Fruit fly (Drosophila melanogaster): Measurements from ENCODE around the gene CG9588.

CG9588 gene

DNA sequence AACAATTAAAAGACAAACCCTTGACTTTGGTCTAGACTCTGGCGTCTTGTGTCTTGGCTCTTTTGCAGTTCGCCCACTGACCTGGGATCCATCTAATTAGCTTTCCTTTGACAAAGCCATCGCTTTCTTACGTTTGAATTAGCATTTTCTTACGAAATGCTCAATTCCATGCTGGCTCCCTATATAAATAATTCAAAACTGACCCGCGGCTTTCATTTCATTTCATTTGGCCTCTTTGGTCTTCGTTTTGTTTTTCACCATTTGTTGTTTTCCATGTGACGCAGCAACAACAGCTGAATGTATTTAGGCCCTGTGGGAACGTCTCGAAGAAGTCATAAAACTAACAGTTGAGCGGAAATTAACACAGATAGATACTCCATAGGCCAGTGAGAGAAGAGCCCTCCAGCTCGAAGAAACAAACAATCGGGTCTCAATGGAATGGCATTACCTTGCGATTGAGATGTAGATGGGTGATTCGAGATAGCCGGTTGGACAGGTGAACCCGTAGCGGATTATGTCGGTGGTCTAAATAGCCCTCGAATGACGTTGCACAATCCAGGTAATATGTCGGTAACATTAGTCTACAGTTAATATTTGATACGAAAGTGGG lies 47.7 kb upstream of the CG9588 start:
- TF ChIP-seq CG17385 (GFP tag; optimal IDR thresholded peaks at IDR 0.05), result no peak
- no peak for TF ChIP-seq en (GFP tag; optimal IDR thresholded peaks at IDR 0.05)
- TF ChIP-seq H15 (GFP tag; IDR thresholded peaks at IDR 0.05), result no peak
- TF ChIP-seq zfh1 (GFP tag; IDR thresholded peaks at IDR 0.05), result no peak
- no peak for TF ChIP-seq CG33213 (GFP tag; optimal IDR thresholded peaks at IDR 0.05)
- peak; percentile 34 for TF ChIP-seq Blimp-1 (GFP tag; optimal IDR thresholded peaks at IDR 0.05)
- TF ChIP-seq luna (GFP tag; optimal IDR thresholded peaks at IDR 0.05), result no peak
- no peak for TF ChIP-seq CG7372 (GFP tag; IDR thresholded peaks at IDR 0.05)
- no peak for TF ChIP-seq CG18262 (tag; optimal IDR thresholded peaks at IDR 0.05)
- TF ChIP-seq hkb (optimal IDR thresholded peaks at IDR 0.05), result no peak
- no peak for TF ChIP-seq hkb (GFP tag; IDR thresholded peaks at IDR 0.05)
- peak; percentile 78 for TF ChIP-seq oc (tag; optimal IDR thresholded peaks at IDR 0.05)
- TF ChIP-seq PHDP (tag; optimal IDR thresholded peaks at IDR 0.05), result no peak
- TF ChIP-seq Camta (GFP tag; optimal IDR thresholded peaks at IDR 0.05), result no peak
- TF ChIP-seq CG17912 (GFP tag; optimal IDR thresholded peaks at IDR 0.05), result no peak
- TF ChIP-seq HmgZ (tag; optimal IDR thresholded peaks at IDR 0.05), result no peak
- no peak; the same call in 1 of the 2 replicates for TF ChIP-seq Awh (GFP tag; IDR thresholded peaks at IDR 0.05)
- TF ChIP-seq sd (tag; optimal IDR thresholded peaks at IDR 0.05), result peak; percentile 13
- no peak for TF ChIP-seq CG7745 (tag; optimal IDR thresholded peaks at IDR 0.05)
- TF ChIP-seq Nf-YC (tag; optimal IDR thresholded peaks at IDR 0.05), result no peak
- TF ChIP-seq toy (GFP tag; IDR thresholded peaks at IDR 0.05), result no peak
- TF ChIP-seq CG2199 (GFP tag; IDR thresholded peaks at IDR 0.05), result peak; percentile 87
- no peak for TF ChIP-seq Hsf (GFP tag; optimal IDR thresholded peaks at IDR 0.05)
- no peak for TF ChIP-seq CG17328 (GFP tag; IDR thresholded peaks at IDR 0.05)
- no peak for TF ChIP-seq CG31441 (GFP tag; IDR thresholded peaks at IDR 0.05)
- TF ChIP-seq CG3995 (GFP tag; optimal IDR thresholded peaks at IDR 0.05), result no peak
- TF ChIP-seq jing (GFP tag; optimal IDR thresholded peaks at IDR 0.05), result no peak
- TF ChIP-seq CG12769 (tag; optimal IDR thresholded peaks at IDR 0.05), result peak; percentile 6
- no peak for TF ChIP-seq odd (GFP tag; optimal IDR thresholded peaks at IDR 0.05)
- no peak for TF ChIP-seq CG8765 (GFP tag; IDR thresholded peaks at IDR 0.05)
- TF ChIP-seq D (optimal IDR thresholded peaks at IDR 0.05), result no peak
- TF ChIP-seq D (GFP tag; optimal IDR thresholded peaks at IDR 0.05), result no peak
- TF ChIP-seq Eip74EF (GFP tag; optimal IDR thresholded peaks at IDR 0.05), result no peak
- TF ChIP-seq CG6272 (GFP tag; IDR thresholded peaks at IDR 0.05), result no peak
- TF ChIP-seq CG42726 (GFP tag; IDR thresholded peaks at IDR 0.05; ENCODE audit: partially characterized antibody), result no peak
- TF ChIP-seq CG6689 (GFP tag; IDR thresholded peaks at IDR 0.05), result no peak
- TF ChIP-seq Sry-β (GFP tag; optimal IDR thresholded peaks at IDR 0.05), result no peak
- TF ChIP-seq Med (GFP tag), result peak; percentile 12
- TF ChIP-seq CG12104 (GFP tag; optimal IDR thresholded peaks at IDR 0.05), result no peak
- peak; percentile 70 for TF ChIP-seq abd-A (tag; optimal IDR thresholded peaks at IDR 0.05)
- TF ChIP-seq C15 (GFP tag; IDR thresholded peaks at IDR 0.05), result no peak
- TF ChIP-seq seq (GFP tag; IDR thresholded peaks at IDR 0.05), result no peak
- TF ChIP-seq CG32772 (GFP tag; IDR thresholded peaks at IDR 0.05), result no peak
- TF ChIP-seq lbe (GFP tag; optimal IDR thresholded peaks at IDR 0.05), result no peak
- TF ChIP-seq CG1529 (GFP tag; optimal IDR thresholded peaks at IDR 0.05), result no peak
- TF ChIP-seq CG4854 (GFP tag; optimal IDR thresholded peaks at IDR 0.05), result no peak
- peak; percentile 59; the same call in 1 of the 2 replicates for TF ChIP-seq vvl (GFP tag; IDR thresholded peaks at IDR 0.05)
- TF ChIP-seq Lpt (GFP tag; optimal IDR thresholded peaks at IDR 0.05), result no peak
- peak; percentile 25 for TF ChIP-seq Vsx1 (GFP tag; optimal IDR thresholded peaks at IDR 0.05)
- TF ChIP-seq Dip3 (GFP tag; optimal IDR thresholded peaks at IDR 0.05), result no peak
- TF ChIP-seq sens (GFP tag), result peak; percentile 4
- no peak for TF ChIP-seq crp (GFP tag; optimal IDR thresholded peaks at IDR 0.05)
